Worm (Caenorhabditis elegans) whole organism, L3 larva: Measurements from ENCODE around the gene tatn-1.

Experiments
- R02D3.7 ChIP-seq: fragments of 150-350 bp; optimal IDR thresholded peaks from 2 replicates; lab custom pipeline; 2014; ENCODE audit warnings: missing biosample characterization, missing genetic modification characterization
- ZK546.5 ChIP-seq: sonication (generic microtip); optimal IDR thresholded peaks from 2 replicates; lab custom pipeline; 2017; ENCODE audit warnings: missing biosample characterization, missing genetic modification characterization
- aly-2 ChIP-seq: fragments of 150-350 bp; optimal IDR thresholded peaks from 2 replicates; lab custom pipeline; 2014; ENCODE audit warnings: missing biosample characterization, missing genetic modification characterization
- ama-1 ChIP-seq: fragments of 150-350 bp; optimal IDR thresholded peaks from 2 replicates; lab custom pipeline; 2018
- ceh-16 ChIP-seq: sonication (generic microtip); optimal IDR thresholded peaks from 2 replicates; lab custom pipeline; 2017; ENCODE audit warnings: missing biosample characterization, missing genetic modification characterization
- ceh-28 ChIP-seq: fragments of 150-350 bp; optimal IDR thresholded peaks from 2 replicates; lab custom pipeline; 2014; ENCODE audit warnings: missing biosample characterization, missing genetic modification reagents, missing genetic modification characterization
- ceh-82 ChIP-seq: fragments of 150-350 bp; optimal IDR thresholded peaks from 2 replicates; lab custom pipeline; 2014; ENCODE audit warnings: missing biosample characterization, missing genetic modification characterization
- ceh-9 ChIP-seq: sonication (generic microtip); optimal IDR thresholded peaks from 2 replicates; lab custom pipeline; 2018; ENCODE audit warnings: missing biosample characterization, missing genetic modification characterization
- daf-12 ChIP-seq: fragments of 150-350 bp; optimal IDR thresholded peaks from 2 replicates; lab custom pipeline; 2014; ENCODE audit warnings: missing biosample characterization, missing genetic modification reagents, missing genetic modification characterization
- egl-27 ChIP-seq: sonication (generic microtip); optimal IDR thresholded peaks from 4 replicates; lab custom pipeline; 2017; ENCODE audit warnings: missing biosample characterization, missing genetic modification reagents, missing genetic modification characterization
- egl-5 ChIP-seq: fragments of 150-350 bp; optimal IDR thresholded peaks from 2 replicates; lab custom pipeline; 2017; ENCODE audit warnings: missing biosample characterization, missing genetic modification reagents, missing genetic modification characterization, inconsistent platforms
- elt-1 ChIP-seq: fragments of 150-350 bp; optimal IDR thresholded peaks from 2 replicates; lab custom pipeline; 2014; ENCODE audit warnings: missing biosample characterization, missing genetic modification characterization
- elt-2 ChIP-seq: sonication (generic microtip); optimal IDR thresholded peaks from 2 replicates; lab custom pipeline; 2016; ENCODE audit warnings: missing genetic modification reagents, mild to moderate bottlenecking, missing genetic modification characterization, missing compliant biosample characterization
- elt-3 ChIP-seq, 3 experiments: fragments of 150-350 bp in 1 of 3; sonication (generic microtip) in 2 of 3; optimal IDR thresholded peaks; 2 replicates in 2 of 3; 4 replicates in 1 of 3; lab custom pipeline; 2014 to 2017; ENCODE audit warnings: missing biosample characterization in 3 of 3, missing genetic modification characterization in 3 of 3
- eor-1 ChIP-seq, 2 experiments: fragments of 150-350 bp; optimal IDR thresholded peaks; 2 replicates each; lab custom pipeline; 2014 to 2018; ENCODE audit warnings: missing biosample characterization in 2 of 2, missing genetic modification characterization in 2 of 2
- fkh-10 ChIP-seq: sonication (generic microtip); optimal IDR thresholded peaks from 2 replicates; lab custom pipeline; 2017; ENCODE audit warnings: missing biosample characterization, missing genetic modification reagents, missing genetic modification characterization
- fkh-2 ChIP-seq: fragments of 150-350 bp; optimal IDR thresholded peaks from 2 replicates; lab custom pipeline; 2014; ENCODE audit warnings: missing biosample characterization, missing genetic modification reagents, missing genetic modification characterization
- fos-1 ChIP-seq: fragments of 150-350 bp; optimal IDR thresholded peaks from 2 replicates; lab custom pipeline; 2014; ENCODE audit warnings: missing biosample characterization, missing genetic modification characterization
- hmg-11 ChIP-seq: sonication (generic microtip); optimal IDR thresholded peaks from 2 replicates; lab custom pipeline; 2016; ENCODE audit warnings: missing genetic modification characterization, missing compliant biosample characterization
- jun-1 ChIP-seq: fragments of 150-350 bp; optimal IDR thresholded peaks from 2 replicates; lab custom pipeline; 2014; ENCODE audit warnings: missing biosample characterization, missing genetic modification reagents, missing genetic modification characterization
- lin-15B ChIP-seq: fragments of 150-350 bp; optimal IDR thresholded peaks from 2 replicates; lab custom pipeline; 2014; ENCODE audit warnings: missing biosample characterization, missing genetic modification characterization
- lin-39 ChIP-seq: fragments of 150-350 bp; optimal IDR thresholded peaks from 2 replicates; lab custom pipeline; 2018; ENCODE audit warnings: missing biosample characterization, missing genetic modification reagents, missing genetic modification characterization
- lsy-12 ChIP-seq: sonication (generic microtip); optimal IDR thresholded peaks from 2 replicates; lab custom pipeline; 2016; ENCODE audit warnings: mild to moderate bottlenecking, missing genetic modification characterization, missing compliant biosample characterization
- mdl-1 ChIP-seq: fragments of 150-350 bp; optimal IDR thresholded peaks from 2 replicates; lab custom pipeline; 2014; ENCODE audit warnings: missing biosample characterization, missing genetic modification characterization
- mml-1 ChIP-seq: fragments of 150-350 bp; sonication (generic microtip); optimal IDR thresholded peaks from 3 replicates; lab custom pipeline; 2014; ENCODE audit warnings: missing biosample characterization, missing genetic modification characterization
- nfya-1 ChIP-seq: sonication (generic microtip); optimal IDR thresholded peaks from 2 replicates; lab custom pipeline; 2017; ENCODE audit warnings: missing genetic modification characterization, mild to moderate bottlenecking, missing compliant biosample characterization, antibody characterized with exemption, moderate library complexity; ENCODE audit not compliant: insufficient read depth
- nhr-11 ChIP-seq: fragments of 150-350 bp; optimal IDR thresholded peaks from 2 replicates; lab custom pipeline; 2014; ENCODE audit warnings: missing biosample characterization, missing genetic modification characterization
- nhr-12 ChIP-seq: fragments of 150-350 bp; optimal IDR thresholded peaks from 2 replicates; lab custom pipeline; 2014; ENCODE audit warnings: missing biosample characterization, missing genetic modification characterization
- nhr-23 ChIP-seq: fragments of 150-350 bp; optimal IDR thresholded peaks from 2 replicates; lab custom pipeline; 2014; ENCODE audit warnings: missing biosample characterization, missing genetic modification reagents, missing genetic modification characterization
- nhr-237 ChIP-seq: fragments of 150-350 bp; optimal IDR thresholded peaks from 2 replicates; lab custom pipeline; 2014; ENCODE audit warnings: missing biosample characterization, missing genetic modification characterization
- nhr-25 ChIP-seq: sonication (generic microtip); optimal IDR thresholded peaks from 2 replicates; lab custom pipeline; 2017; ENCODE audit warnings: missing biosample characterization, missing genetic modification characterization
- nhr-28 ChIP-seq: fragments of 150-350 bp; optimal IDR thresholded peaks from 2 replicates; lab custom pipeline; 2014; ENCODE audit warnings: missing biosample characterization, missing genetic modification characterization
- nhr-43 ChIP-seq: sonication (generic microtip); optimal IDR thresholded peaks from 2 replicates; lab custom pipeline; 2016; ENCODE audit warnings: mild to moderate bottlenecking, missing genetic modification characterization, missing compliant biosample characterization; ENCODE audit not compliant: poor library complexity, severe bottlenecking
- nhr-67 ChIP-seq: fragments of 150-350 bp; optimal IDR thresholded peaks from 2 replicates; lab custom pipeline; 2014; ENCODE audit warnings: missing biosample characterization, missing genetic modification characterization
- nhr-76 ChIP-seq: fragments of 150-350 bp; sonication (generic microtip); optimal IDR thresholded peaks from 5 replicates; lab custom pipeline; 2014; ENCODE audit warnings: missing biosample characterization, missing genetic modification characterization
- nhr-77 ChIP-seq: fragments of 150-350 bp; optimal IDR thresholded peaks from 2 replicates; lab custom pipeline; 2014; ENCODE audit warnings: missing biosample characterization, missing genetic modification characterization
- pha-4 ChIP-seq: fragments of 150-350 bp; optimal IDR thresholded peaks from 2 replicates; lab custom pipeline; 2014; ENCODE audit warnings: missing biosample characterization, missing genetic modification reagents, missing genetic modification characterization
- pqm-1 ChIP-seq: fragments of 150-350 bp; optimal IDR thresholded peaks from 2 replicates; lab custom pipeline; 2017; ENCODE audit warnings: missing biosample characterization, missing genetic modification characterization, inconsistent platforms
- sea-2 ChIP-seq: fragments of 150-350 bp; sonication (generic microtip); optimal IDR thresholded peaks from 4 replicates; lab custom pipeline; 2014; ENCODE audit warnings: missing biosample characterization, missing genetic modification reagents, missing genetic modification characterization
- skn-1 ChIP-seq: fragments of 150-350 bp; optimal IDR thresholded peaks from 2 replicates; lab custom pipeline; 2014; ENCODE audit warnings: missing biosample characterization, missing genetic modification characterization
- snpc-4 ChIP-seq: fragments of 150-350 bp; optimal IDR thresholded peaks from 2 replicates; lab custom pipeline; 2014; ENCODE audit warnings: missing biosample characterization, missing genetic modification characterization
- tbx-2 ChIP-seq: sonication (generic microtip); optimal IDR thresholded peaks from 2 replicates; lab custom pipeline; 2016; ENCODE audit warnings: mild to moderate bottlenecking, missing genetic modification characterization, missing compliant biosample characterization
- unc-39 ChIP-seq: sonication (generic microtip); optimal IDR thresholded peaks from 4 replicates; lab custom pipeline; 2017; ENCODE audit warnings: missing biosample characterization, missing genetic modification characterization
- unc-62 ChIP-seq: fragments of 150-350 bp; sonication (generic microtip); optimal IDR thresholded peaks from 4 replicates; lab custom pipeline; 2014; ENCODE audit warnings: missing biosample characterization, missing genetic modification reagents, missing genetic modification characterization
- zag-1 ChIP-seq: fragments of 150-350 bp; optimal IDR thresholded peaks from 2 replicates; lab custom pipeline; 2014; ENCODE audit warnings: missing biosample characterization, missing genetic modification characterization
- ztf-11 ChIP-seq: fragments of 150-350 bp; optimal IDR thresholded peaks from 2 replicates; lab custom pipeline; 2014; ENCODE audit warnings: missing biosample characterization, missing genetic modification characterization
- ztf-4 ChIP-seq: fragments of 150-350 bp; optimal IDR thresholded peaks from 2 replicates; lab custom pipeline; 2014; ENCODE audit warnings: missing biosample characterization, missing genetic modification characterization

tatn-1 gene

ce11 chrX:14809905-14810304, 19.1 kb downstream of the tatn-1 start (continued):
- TF ChIP-seq pha-4 (tag; lab: Kevin White, UChicago) (no peak), mml-1 (tag; lab: Kevin White, UChicago) (peak; percentile 76), eor-1 (tag; optimal IDR thresholded peaks at IDR 0.05; lab: Kevin White, UChicago) (no peak), lin-15B (tag; lab: Kevin White, UChicago) (no peak), elt-3 (tag; optimal IDR thresholded peaks at IDR 0.05; lab: Kevin White, UChicago) (no peak), ceh-16 (tag; lab: Kevin White, UChicago) (no peak), ztf-11 (tag; lab: Kevin White, UChicago) (no peak), nhr-28 (no peak), lsy-12 (tag; lab: Kevin White, UChicago) (no peak), ama-1 (lab: Kevin White, UChicago) (peak; percentile 50)

- no peak for TF ChIP-seq elt-1 (tag; lab: Kevin White, UChicago)
- no peak for TF ChIP-seq R02D3.7 (tag; lab: Kevin White, UChicago)
- peak; percentile 6 for TF ChIP-seq nhr-11 (tag; lab: Kevin White, UChicago)
- no peak for TF ChIP-seq ztf-4 (tag; lab: Kevin White, UChicago)
- peak; percentile 78 for TF ChIP-seq nhr-43 (tag; lab: Kevin White, UChicago)
- TF ChIP-seq nhr-25 (tag; lab: Kevin White, UChicago), result peak; percentile 55
- TF ChIP-seq tbx-2 (tag; lab: Kevin White, UChicago), result no peak
- TF ChIP-seq skn-1 (tag; lab: Kevin White, UChicago), result no peak
- TF ChIP-seq daf-12, result no peak
- no peak for TF ChIP-seq nhr-12 (tag; lab: Kevin White, UChicago)
- no peak for TF ChIP-seq aly-2 (tag; lab: Kevin White, UChicago)
- no peak for TF ChIP-seq fkh-2 (tag; lab: Kevin White, UChicago)
- no peak for TF ChIP-seq elt-3 (tag; optimal IDR thresholded peaks at IDR 0.05; lab: Kevin White, UChicago)
- peak; percentile 54 for TF ChIP-seq jun-1
- TF ChIP-seq egl-27 (tag; lab: Kevin White, UChicago), result no peak
- no peak for TF ChIP-seq fos-1 (tag; lab: Kevin White, UChicago)
- peak; percentile 74 for TF ChIP-seq nfya-1 (tag; lab: Kevin White, UChicago)
- TF ChIP-seq elt-2, result peak; percentile 71
- TF ChIP-seq ceh-16 (tag; lab: Kevin White, UChicago), result no peak
- no peak for TF ChIP-seq ceh-9
- TF ChIP-seq hmg-11 (tag; lab: Kevin White, UChicago), result peak; percentile 78
- TF ChIP-seq lin-39 (tag; lab: Kevin White, UChicago), result peak; percentile 41
- TF ChIP-seq nhr-76 (tag; lab: Kevin White, UChicago), result no peak
- peak; percentile 22 for TF ChIP-seq snpc-4 (tag; lab: Kevin White, UChicago)
- no peak for TF ChIP-seq nhr-77 (tag; lab: Kevin White, UChicago)
- TF ChIP-seq ceh-28 (tag; lab: Kevin White, UChicago), result peak; percentile 87
- no peak for TF ChIP-seq mml-1 (tag; lab: Kevin White, UChicago)
- TF ChIP-seq lsy-12 (tag; lab: Kevin White, UChicago), result no peak
- peak; percentile 75 for TF ChIP-seq mdl-1 (tag; lab: Kevin White, UChicago)
- no peak for TF ChIP-seq ZK546.5 (tag; lab: Kevin White, UChicago)
- peak; percentile 62 for TF ChIP-seq nhr-23 (tag; lab: Kevin White, UChicago)
- TF ChIP-seq nhr-28, result no peak
- TF ChIP-seq pqm-1 (tag; lab: Kevin White, UChicago), result peak; percentile 62
- TF ChIP-seq lin-15B (tag; lab: Kevin White, UChicago), result no peak
- no peak for TF ChIP-seq zag-1 (tag; lab: Kevin White, UChicago)
- TF ChIP-seq nhr-67 (tag; lab: Kevin White, UChicago), result no peak
- no peak for TF ChIP-seq ceh-82
- TF ChIP-seq egl-5, result peak; percentile 69
- peak; percentile 54 for TF ChIP-seq pha-4 (tag; lab: Kevin White, UChicago)
- TF ChIP-seq unc-62 (GFP tag; lab: Kevin White, UChicago), result no peak
- no peak for TF ChIP-seq eor-1 (tag; optimal IDR thresholded peaks at IDR 0.05; lab: Kevin White, UChicago)
- TF ChIP-seq sea-2, result no peak
- no peak for TF ChIP-seq ztf-11 (tag; lab: Kevin White, UChicago)
- no peak for TF ChIP-seq nhr-237 (tag; lab: Kevin White, UChicago)
- TF ChIP-seq unc-39, result no peak
- TF ChIP-seq ama-1 (lab: Kevin White, UChicago), result no peak
- no peak for TF ChIP-seq fkh-10 (GFP tag; lab: Kevin White, UChicago)
- TF ChIP-seq, all 47 proteins: peak for 15
These were observed 19.9 kb downstream of the tatn-1 start, which contains the start of gene atf-4 for ce11 chrX:14810718-14811117. TSS of gene atf-4 (minus strand) at chrX:14810810.
